Worm (Caenorhabditis elegans) whole organism, L1 larva: Measurements from ENCODE around the gene E02C12.11.
"Not testable (repeated sequence)": the region's sequence is repeated elsewhere in the genome, so short reads cannot be mapped to it uniquely, and the experiment has no call there.

Experiments
- C16A3.4 ChIP-seq: fragments of 150-350 bp; optimal IDR thresholded peaks from 2 replicates; lab custom pipeline; 2014; ENCODE audit warnings: missing biosample characterization, missing genetic modification characterization
- blmp-1 ChIP-seq: fragments of 150-350 bp; optimal IDR thresholded peaks from 2 replicates; lab custom pipeline; 2014; ENCODE audit warnings: missing biosample characterization, missing genetic modification characterization
- ceh-82 ChIP-seq, 3 experiments: fragments of 150-350 bp in 1 of 3; sonication (generic microtip) in 2 of 3; optimal IDR thresholded peaks; 2 replicates each; lab custom pipeline; 2014 to 2017; ENCODE audit warnings: missing biosample characterization in 3 of 3, missing genetic modification characterization in 3 of 3
- ceh-90 ChIP-seq: sonication (generic microtip); optimal IDR thresholded peaks from 2 replicates; lab custom pipeline; 2016; ENCODE audit warnings: missing genetic modification characterization, missing compliant biosample characterization
- lin-15B ChIP-seq: fragments of 150-350 bp; sonication (generic microtip); optimal IDR thresholded peaks from 3 replicates; lab custom pipeline; 2014; ENCODE audit warnings: missing biosample characterization, missing genetic modification characterization
- mdl-1 ChIP-seq, 2 experiments: fragments of 150-350 bp; optimal IDR thresholded peaks; 2 replicates each; lab custom pipeline; 2014 to 2017; ENCODE audit warnings: missing biosample characterization in 2 of 2, missing genetic modification characterization in 2 of 2, inconsistent platforms in 1 of 2
- nhr-237 ChIP-seq: fragments of 150-350 bp; optimal IDR thresholded peaks from 2 replicates; lab custom pipeline; 2014; ENCODE audit warnings: missing biosample characterization, missing genetic modification characterization
- nhr-28 ChIP-seq: fragments of 150-350 bp; optimal IDR thresholded peaks from 2 replicates; lab custom pipeline; 2014; ENCODE audit warnings: missing biosample characterization, missing genetic modification characterization
- nhr-76 ChIP-seq: sonication (generic microtip); optimal IDR thresholded peaks from 2 replicates; lab custom pipeline; 2017; ENCODE audit warnings: missing biosample characterization, missing genetic modification characterization
- nhr-77 ChIP-seq: fragments of 150-350 bp; optimal IDR thresholded peaks from 2 replicates; lab custom pipeline; 2014; ENCODE audit warnings: missing biosample characterization, missing genetic modification characterization
- ztf-11 ChIP-seq, 2 experiments: sonication (generic microtip); optimal IDR thresholded peaks; 2 replicates each; lab custom pipeline; 2016 to 2017; ENCODE audit warnings: missing genetic modification characterization in 2 of 2, missing biosample characterization in 1 of 2, missing compliant biosample characterization in 1 of 2

- TF ChIP-seq mdl-1 (tag; optimal IDR thresholded peaks at IDR 0.05; lab: Kevin White, UChicago); nhr-237 (tag; lab: Kevin White, UChicago); lin-15B (tag; lab: Kevin White, UChicago); blmp-1 (tag; lab: Kevin White, UChicago); nhr-77 (tag; lab: Kevin White, UChicago); nhr-28 (tag; lab: Kevin White, UChicago); nhr-76 (tag; lab: Kevin White, UChicago); ceh-90 (tag; lab: Kevin White, UChicago); ztf-11 (tag; optimal IDR thresholded peaks at IDR 0.05; lab: Kevin White, UChicago); ceh-82 (tag; optimal IDR thresholded peaks at IDR 0.05; lab: Kevin White, UChicago); C16A3.4 (tag; lab: Kevin White, UChicago): not testable (repeated sequence)
Observed at ce11 chrV:9342282-9342681, 37.4 kb downstream of the E02C12.11 start.
